Worm (Caenorhabditis elegans): ENCODE data around the gene grl-29.
"Not testable (repeated sequence)": the region's sequence is repeated elsewhere in the genome, so short reads cannot be mapped to it uniquely, and the experiment has no call there.

ce11 chrV:3520412-3520811, 34.6 kb downstream of the grl-29 start:
- TF ChIP-seq lir-1 (GFP tag; conservative IDR thresholded peaks at IDR 0.05); ets-4 (GFP tag; optimal IDR thresholded peaks at IDR 0.05): not testable (repeated sequence)
- TF ChIP-seq Y53F4B.3 (GFP tag; IDR thresholded peaks at IDR 0.05) = peak; percentile 18; the same call in 1 of the 2 replicates

All from whole organism, young adult.